Worm (Caenorhabditis elegans): ENCODE data around the gene F18E9.7.

Gene F18E9.7

ce11 chrX:8638679-8639184 lies 41.2 kb upstream of the F18E9.7 start (continued):
- TF ChIP-seq unc-55 (GFP tag; optimal IDR thresholded peaks at IDR 0.05) (no peak), unc-42 (tag; optimal IDR thresholded peaks at IDR 0.05) (no peak), pros-1 (tag; optimal IDR thresholded peaks at IDR 0.05) (no peak), nhr-11 (tag; optimal IDR thresholded peaks at IDR 0.05) (no peak), ets-4 (tag; optimal IDR thresholded peaks at IDR 0.05) (no peak), ceh-9 (tag; optimal IDR thresholded peaks at IDR 0.05) (no peak), elt-4 (tag; optimal IDR thresholded peaks at IDR 0.05) (no peak), lin-11 (tag; optimal IDR thresholded peaks at IDR 0.05) (peak; percentile 11), hlh-30 (tag; optimal IDR thresholded peaks at IDR 0.05; ENCODE audit: insufficient read depth) (no peak), pha-4 (tag; optimal IDR thresholded peaks at IDR 0.05) (no peak), ref-2 (tag; optimal IDR thresholded peaks at IDR 0.05) (no peak), unc-86 (tag; optimal IDR thresholded peaks at IDR 0.05) (no peak), pax-1 (tag; optimal IDR thresholded peaks at IDR 0.05) (no peak), lim-6 (tag; optimal IDR thresholded peaks at IDR 0.05) (no peak), rnt-1 (tag; optimal IDR thresholded peaks at IDR 0.05) (no peak), hlh-15 (tag; optimal IDR thresholded peaks at IDR 0.05) (peak; percentile 54), ceh-30 (tag; optimal IDR thresholded peaks at IDR 0.05) (no peak), ceh-19 (GFP tag; optimal IDR thresholded peaks at IDR 0.05) (peak; percentile 69), dve-1 (tag; optimal IDR thresholded peaks at IDR 0.05) (no peak), sox-4 (tag; optimal IDR thresholded peaks at IDR 0.05) (peak; percentile 56), che-1 (tag; optimal IDR thresholded peaks at IDR 0.05) (peak; percentile 1), pha-2 (tag; optimal IDR thresholded peaks at IDR 0.05) (peak; percentile 78), syd-9 (tag; optimal IDR thresholded peaks at IDR 0.05) (peak; percentile 27), ahr-1 (tag; optimal IDR thresholded peaks at IDR 0.05) (no peak), gmeb-2 (tag; optimal IDR thresholded peaks at IDR 0.05) (peak; percentile 69), C08G9.2 (tag; optimal IDR thresholded peaks at IDR 0.05) (no peak), zip-5 (tag; optimal IDR thresholded peaks at IDR 0.05) (peak; percentile 38), ttx-3 (tag; optimal IDR thresholded peaks at IDR 0.05) (peak; percentile 48), nfya-1 (tag; optimal IDR thresholded peaks at IDR 0.05) (no peak), K02D7.2 (tag; optimal IDR thresholded peaks at IDR 0.05) (no peak), ztf-16 (tag; optimal IDR thresholded peaks at IDR 0.05) (no peak), tbx-2 (tag; optimal IDR thresholded peaks at IDR 0.05) (peak; percentile 43), ceh-45 (GFP tag; IDR thresholded peaks at IDR 0.05) (peak; percentile 23; the same call in 1 of the 2 replicates), sox-2 (GFP tag; IDR thresholded peaks at IDR 0.05) (peak; percentile 55), F13H6.1 (tag; optimal IDR thresholded peaks at IDR 0.05) (no peak), elt-2 (tag; optimal IDR thresholded peaks at IDR 0.05) (peak; percentile 51), C38D4.7 (GFP tag; optimal IDR thresholded peaks at IDR 0.05) (peak; percentile 68), ceh-31 (tag; optimal IDR thresholded peaks at IDR 0.05) (no peak), eyg-1 (tag; optimal IDR thresholded peaks at IDR 0.05) (peak; percentile 9), odd-2 (tag; optimal IDR thresholded peaks at IDR 0.05) (no peak), fax-1 (tag; optimal IDR thresholded peaks at IDR 0.05) (no peak), tbx-7 (tag; optimal IDR thresholded peaks at IDR 0.05) (no peak), ceh-22 (tag; optimal IDR thresholded peaks at IDR 0.05) (no peak), ceh-14 (tag; optimal IDR thresholded peaks at IDR 0.05) (no peak), unc-3 (GFP tag; conservative IDR thresholded peaks at IDR 0.05) (peak; percentile 48; the same call in 1 of the 2 replicates), unc-3 (tag; optimal IDR thresholded peaks at IDR 0.05) (peak; percentile 18), Y22D7AL.16 (tag; optimal IDR thresholded peaks at IDR 0.05) (no peak), ceh-34 (tag; optimal IDR thresholded peaks at IDR 0.05) (peak; percentile 32)
